Worm (Caenorhabditis elegans): ENCODE measurements around the gene dylt-3.
A peak's percentile ranks its signal among the peaks of the same experiment; 100 is the strongest.

Gene dylt-3

DNA sequence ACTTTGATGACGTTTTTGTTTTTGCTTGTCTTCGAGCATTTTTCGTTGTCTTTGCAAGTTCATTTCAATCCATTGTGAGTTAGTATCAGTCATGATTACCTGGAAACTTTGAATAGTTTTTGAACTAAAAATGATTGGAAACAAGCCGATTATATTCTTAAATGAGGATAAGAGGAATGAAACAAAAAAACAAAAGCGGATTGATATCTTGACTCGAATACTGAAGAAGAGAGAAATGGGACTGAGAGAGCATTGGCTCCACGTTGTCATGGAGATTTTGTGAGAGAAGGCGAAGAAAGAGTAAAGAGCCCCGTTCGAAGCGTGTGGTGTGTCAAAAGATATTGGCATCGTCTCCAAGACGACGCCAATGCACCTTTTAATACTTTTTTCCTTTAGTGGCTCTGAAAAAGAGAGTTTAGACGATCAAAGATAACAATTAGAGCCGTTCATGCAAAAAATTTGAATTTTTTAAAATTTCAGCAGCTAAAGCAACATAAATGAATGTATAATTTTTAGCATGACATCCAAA is 24.6 kb upstream of the dylt-3 start, which contains the start of the genes tub-1 and tmem-138:
Gene tub-1 (minus strand): TSS at position 101 of the 529 bp plus-strand sequence.
Gene tmem-138 (plus strand): TSS at position 479 of the 529 bp plus-strand sequence.
- TF ChIP-seq pha-4 (tag; optimal IDR thresholded peaks at IDR 0.05) (no peak), hsf-1 (GFP tag; IDR thresholded peaks at IDR 0.05) (no peak), ccch-3 (GFP tag; optimal IDR thresholded peaks at IDR 0.05) (no peak), cebp-1 (GFP tag; IDR thresholded peaks at IDR 0.05) (no peak), cebp-1 (tag; optimal IDR thresholded peaks at IDR 0.05) (no peak), fkh-3 (tag; optimal IDR thresholded peaks at IDR 0.05) (no peak), rcor-1 (GFP tag; IDR thresholded peaks at IDR 0.05) (no peak), tbx-9 (tag; optimal IDR thresholded peaks at IDR 0.05; ENCODE audit: borderline replicate concordance) (no peak), lsy-27 (tag; optimal IDR thresholded peaks at IDR 0.05; ENCODE audit: borderline replicate concordance, insufficient read depth) (no peak), tlf-1 (GFP tag; optimal IDR thresholded peaks at IDR 0.05) (no peak), snpc-3.4 (tag; optimal IDR thresholded peaks at IDR 0.05) (no peak), Y67H2A.10 (GFP tag; conservative IDR thresholded peaks at IDR 0.05) (no peak), ztf-18 (tag; optimal IDR thresholded peaks at IDR 0.05) (no peak), dox-1 (GFP tag; IDR thresholded peaks at IDR 0.05) (no peak), madf-8 (GFP tag; conservative IDR thresholded peaks at IDR 0.05) (no peak), F57A8.1 (GFP tag; optimal IDR thresholded peaks at IDR 0.05) (no peak), madf-10 (tag; optimal IDR thresholded peaks at IDR 0.05) (no peak), somi-1 (GFP tag; optimal IDR thresholded peaks at IDR 0.05) (no peak)

ce11 chrII:8157991-8158390 is 23.5 kb upstream of the dylt-3 start, which contains the start of gene pch-2:
TSS of gene pch-2 (plus strand) at chrII:8158349.
- TF ChIP-seq let-526 (GFP tag; IDR thresholded peaks at IDR 0.05), result no peak
- peak; percentile 52; the same call in 1 of the 2 replicates for TF ChIP-seq F33H1.4 (GFP tag; IDR thresholded peaks at IDR 0.05)
- TF ChIP-seq K12H6.12 (tag; optimal IDR thresholded peaks at IDR 0.05), result no peak
- peak; percentile 58 for TF ChIP-seq dpl-1 (GFP tag; optimal IDR thresholded peaks at IDR 0.05)
- no peak for TF ChIP-seq zfh-2 (GFP tag; conservative IDR thresholded peaks at IDR 0.05)
- TF ChIP-seq snpc-3.4 (tag; optimal IDR thresholded peaks at IDR 0.05), result no peak
- TF ChIP-seq egrh-3 (GFP tag; IDR thresholded peaks at IDR 0.05), result no peak
- no peak for TF ChIP-seq nfya-1 (tag; optimal IDR thresholded peaks at IDR 0.05; ENCODE audit: borderline replicate concordance, insufficient read depth)
- peak; percentile 69 for TF ChIP-seq attf-5 (GFP tag; optimal IDR thresholded peaks at IDR 0.05)
- TF ChIP-seq ets-4 (GFP tag; optimal IDR thresholded peaks at IDR 0.05), result no peak
- TF ChIP-seq zim-3 (tag; optimal IDR thresholded peaks at IDR 0.05), result no peak
- TF ChIP-seq rcor-1 (GFP tag; IDR thresholded peaks at IDR 0.05), result no peak
- TF ChIP-seq Y79H2A.3 (GFP tag; conservative IDR thresholded peaks at IDR 0.05), result no peak
- peak; percentile 72 for TF ChIP-seq dox-1 (GFP tag; IDR thresholded peaks at IDR 0.05)
- TF ChIP-seq C06A6.2 (GFP tag; conservative IDR thresholded peaks at IDR 0.05), result no peak
- TF ChIP-seq B0035.1 (tag; optimal IDR thresholded peaks at IDR 0.05), result no peak
- no peak for TF ChIP-seq ceh-58 (GFP tag; IDR thresholded peaks at IDR 0.05)
- no peak for TF ChIP-seq lsy-27 (tag; optimal IDR thresholded peaks at IDR 0.05; ENCODE audit: borderline replicate concordance, insufficient read depth)
- TF ChIP-seq ztf-22 (GFP tag; optimal IDR thresholded peaks at IDR 0.05), result no peak
- peak; percentile 61 for TF ChIP-seq attf-3 (GFP tag; conservative IDR thresholded peaks at IDR 0.05)
- no peak for TF ChIP-seq let-607 (tag; optimal IDR thresholded peaks at IDR 0.05)
- TF ChIP-seq D2030.7 (GFP tag; IDR thresholded peaks at IDR 0.05), result peak; percentile 40; the same call in 1 of the 2 replicates
- no peak for TF ChIP-seq snpc-4 (GFP tag; optimal IDR thresholded peaks at IDR 0.05)
- TF ChIP-seq snpc-4 (tag; optimal IDR thresholded peaks at IDR 0.05), result peak in 1 of 4 experiments; percentile 50
- TF ChIP-seq tbx-9 (tag; optimal IDR thresholded peaks at IDR 0.05; ENCODE audit: borderline replicate concordance), result no peak
- TF ChIP-seq Y67H2A.10 (GFP tag; conservative IDR thresholded peaks at IDR 0.05), result no peak
- TF ChIP-seq sea-2 (GFP tag; IDR thresholded peaks at IDR 0.05), result no peak
- TF ChIP-seq ZK185.1 (tag; optimal IDR thresholded peaks at IDR 0.05; ENCODE audit: poor library complexity, severe bottlenecking), result peak; percentile 3
- peak; percentile 51; the same call in 1 of the 2 replicates for TF ChIP-seq Y53G8AR.9 (GFP tag; conservative IDR thresholded peaks at IDR 0.05)
- no peak for TF ChIP-seq F55B11.4 (tag; optimal IDR thresholded peaks at IDR 0.05; ENCODE audit: borderline replicate concordance, insufficient read depth)
- no peak for TF ChIP-seq hmg-20 (GFP tag; IDR thresholded peaks at IDR 0.05)
- TF ChIP-seq lin-26 (GFP tag; IDR thresholded peaks at IDR 0.05), result no peak
- no peak for TF ChIP-seq egl-44 (GFP tag; IDR thresholded peaks at IDR 0.05)

Measured in whole organism, young adult.